Fruit fly (Drosophila melanogaster) whole organism, prepupa: ENCODE measurements around the gene eIF1.

Experiments
- CG6276 ChIP-seq: fragments of 200-800 bp; sonication (Bioruptor generic); optimal IDR thresholded peaks from 2 replicates; lab custom pipeline; 2017; ENCODE audit warnings: missing biosample characterization, mild to moderate bottlenecking, missing genetic modification characterization
- Sox102F ChIP-seq: fragments of 200-800 bp; sonication (Bioruptor generic); optimal IDR thresholded peaks from 2 replicates; lab custom pipeline; 2016; ENCODE audit warnings: missing biosample characterization, mild to moderate bottlenecking, missing genetic modification characterization

DNA sequence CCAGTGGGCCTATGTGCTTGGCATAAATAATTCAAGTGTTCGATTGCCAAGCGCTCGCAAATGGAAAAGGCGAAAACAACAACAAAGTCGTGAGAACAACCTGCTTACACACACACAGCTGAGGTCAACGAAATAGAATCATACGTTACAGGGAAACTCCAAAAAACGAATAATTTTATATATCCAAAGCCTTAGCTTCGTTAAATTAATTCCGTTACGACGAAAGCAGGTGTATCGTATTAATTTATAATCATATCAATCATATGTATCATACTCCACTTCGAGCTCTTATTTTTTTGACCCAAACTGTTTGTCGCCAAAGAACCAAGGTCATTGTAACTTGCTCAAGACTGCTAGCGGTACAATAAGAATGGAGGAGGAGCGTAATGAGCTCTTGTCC is 43.7 kb upstream of the eIF1 start:
- TF ChIP-seq Sox102F (GFP tag; lab: Kevin White, UChicago) (no peak), CG6276 (GFP tag; lab: Kevin White, UChicago) (no peak)
